Worm (Caenorhabditis elegans) whole organism, L4 larva: ENCODE data around the gene Y43F4A.1.
"Not testable (repeated sequence)": the region's sequence is repeated elsewhere in the genome, so short reads cannot be mapped to it uniquely, and the experiment has no call there.

Experiments used
- F26F4.8 ChIP-seq: fragments of 200-800 bp; sonication (Bioruptor generic); conservative IDR thresholded peaks from 2 replicates; pipeline ENCODE4 v1.3.6; 2022; ENCODE audit warnings: missing genetic modification characterization, missing compliant biosample characterization
- F37D6.2 ChIP-seq: sonication (generic microtip); optimal IDR thresholded peaks from 2 replicates; lab custom pipeline; 2016; ENCODE audit warnings: mild to moderate bottlenecking, missing genetic modification characterization, missing compliant biosample characterization
- F44E2.7 ChIP-seq: fragments of 200-800 bp; sonication (Bioruptor generic); IDR thresholded peaks from 2 replicates; pipeline ENCODE4 v2.1.2; 2022; ENCODE audit warnings: missing genetic modification characterization, missing compliant biosample characterization
- T20F7.1 ChIP-seq: fragments of 200-800 bp; sonication (Bioruptor generic); optimal IDR thresholded peaks from 2 replicates; lab custom pipeline; 2018; ENCODE audit warnings: mild to moderate bottlenecking, missing genetic modification characterization, missing compliant biosample characterization
- T26A8.4 ChIP-seq: fragments of 200-800 bp; sonication (Bioruptor generic); IDR thresholded peaks from 2 replicates; pipeline ENCODE4 v1.3.6; 2022; ENCODE audit warnings: missing genetic modification characterization, missing compliant biosample characterization
- Y5F2A.4 ChIP-seq: fragments of 200-800 bp; sonication (Bioruptor generic); optimal IDR thresholded peaks from 2 replicates; lab custom pipeline; 2018; ENCODE audit warnings: mild to moderate bottlenecking, missing genetic modification characterization, missing compliant biosample characterization
- arid-1 ChIP-seq: fragments of 200-800 bp; sonication (Bioruptor generic); conservative IDR thresholded peaks from 2 replicates; pipeline ENCODE4 v1.3.6; 2022; ENCODE audit warnings: missing genetic modification reagents, missing genetic modification characterization, missing compliant biosample characterization
- ceh-20 ChIP-seq: fragments of 200-800 bp; sonication (Bioruptor generic); IDR thresholded peaks from 2 replicates; pipeline ENCODE4 v1.3.6; 2022; ENCODE audit warnings: missing genetic modification reagents, missing genetic modification characterization, missing compliant biosample characterization
- ceh-44 ChIP-seq: fragments of 200-800 bp; sonication (Bioruptor generic); IDR thresholded peaks from 2 replicates; pipeline ENCODE4 v1.3.6; 2022; ENCODE audit warnings: missing genetic modification reagents, missing genetic modification characterization, missing compliant biosample characterization
- ceh-62 ChIP-seq: sonication (generic microtip); optimal IDR thresholded peaks from 2 replicates; lab custom pipeline; 2017; ENCODE audit warnings: missing biosample characterization, missing genetic modification characterization
- cey-2 ChIP-seq: sonication (generic microtip); optimal IDR thresholded peaks from 3 replicates; lab custom pipeline; 2017; ENCODE audit warnings: missing genetic modification characterization, mild to moderate bottlenecking, missing compliant biosample characterization, antibody characterized with exemption, borderline replicate concordance; ENCODE audit not compliant: insufficient read depth
- ctbp-1 ChIP-seq: fragments of 200-800 bp; sonication (Bioruptor generic); IDR thresholded peaks from 2 replicates; pipeline ENCODE4 v1.3.6; 2022; ENCODE audit warnings: missing genetic modification reagents, missing genetic modification characterization, missing compliant biosample characterization
- daf-8 ChIP-seq: fragments of 200-800 bp; sonication (Bioruptor generic); IDR thresholded peaks from 2 replicates; pipeline ENCODE4 v1.3.6; 2022; ENCODE audit warnings: missing genetic modification characterization, missing compliant biosample characterization
- duxl-1 ChIP-seq: sonication (generic microtip); optimal IDR thresholded peaks from 2 replicates; lab custom pipeline; 2016; ENCODE audit warnings: mild to moderate bottlenecking, missing genetic modification characterization, moderate library complexity, missing compliant biosample characterization; ENCODE audit not compliant: poor library complexity
- dve-1 ChIP-seq: sonication (generic microtip); optimal IDR thresholded peaks from 2 replicates; lab custom pipeline; 2017; ENCODE audit warnings: antibody characterized with exemption, mild to moderate bottlenecking, missing genetic modification characterization, missing compliant biosample characterization; ENCODE audit not compliant: insufficient read depth
- fkh-10 ChIP-seq: fragments of 150-350 bp; optimal IDR thresholded peaks from 2 replicates; lab custom pipeline; 2014; ENCODE audit warnings: missing biosample characterization, missing genetic modification reagents, missing genetic modification characterization
- hlh-11 ChIP-seq: fragments of 200-800 bp; sonication (Bioruptor generic); optimal IDR thresholded peaks from 2 replicates; lab custom pipeline; 2018; ENCODE audit warnings: mild to moderate bottlenecking, missing genetic modification characterization, missing compliant biosample characterization
- lim-7 ChIP-seq: fragments of 200-800 bp; sonication (Bioruptor generic); IDR thresholded peaks from 2 replicates; pipeline ENCODE4 v1.3.6; 2022; ENCODE audit warnings: missing genetic modification characterization, missing compliant biosample characterization
- lin-13 ChIP-seq: fragments of 150-350 bp; optimal IDR thresholded peaks from 2 replicates; lab custom pipeline; 2014; ENCODE audit warnings: missing biosample characterization, missing genetic modification reagents, missing genetic modification characterization
- lin-39 ChIP-seq: fragments of 150-350 bp; optimal IDR thresholded peaks from 2 replicates; lab custom pipeline; 2014; ENCODE audit warnings: missing biosample characterization, missing genetic modification reagents, missing genetic modification characterization
- lir-3 ChIP-seq: sonication (generic microtip); optimal IDR thresholded peaks from 2 replicates; lab custom pipeline; 2016; ENCODE audit warnings: mild to moderate bottlenecking, missing genetic modification characterization, missing compliant biosample characterization
- lsy-2 ChIP-seq, 2 experiments: fragments of 150-350 bp in 1 of 2; sonication (generic microtip) in 1 of 2; optimal IDR thresholded peaks; 2 replicates each; lab custom pipeline; 2014 to 2017; ENCODE audit warnings: missing biosample characterization in 2 of 2, missing genetic modification characterization in 2 of 2
- madf-9 ChIP-seq: fragments of 200-800 bp; sonication (Bioruptor generic); conservative IDR thresholded peaks from 2 replicates; pipeline ENCODE4 v1.3.6; 2022; ENCODE audit warnings: missing genetic modification reagents, missing genetic modification characterization, missing compliant biosample characterization
- mep-1 ChIP-seq: fragments of 150-350 bp; sonication (generic microtip); optimal IDR thresholded peaks from 3 replicates; lab custom pipeline; 2014; ENCODE audit warnings: missing biosample characterization, missing genetic modification characterization
- nhr-102 ChIP-seq: sonication (generic microtip); optimal IDR thresholded peaks from 2 replicates; lab custom pipeline; 2016; ENCODE audit warnings: mild to moderate bottlenecking, missing genetic modification characterization, moderate library complexity, missing compliant biosample characterization
- nhr-25 ChIP-seq: sonication (generic microtip); optimal IDR thresholded peaks from 2 replicates; lab custom pipeline; 2017; ENCODE audit warnings: missing genetic modification characterization, mild to moderate bottlenecking, missing compliant biosample characterization, antibody characterized with exemption, moderate library complexity, borderline replicate concordance; ENCODE audit not compliant: insufficient read depth
- pqm-1 ChIP-seq: sonication (generic microtip); optimal IDR thresholded peaks from 2 replicates; lab custom pipeline; 2017; ENCODE audit warnings: missing biosample characterization, missing genetic modification characterization
- saeg-2 ChIP-seq: fragments of 200-800 bp; sonication (Bioruptor generic); IDR thresholded peaks from 2 replicates; pipeline ENCODE4 v1.3.6; 2022; ENCODE audit warnings: missing genetic modification reagents, missing genetic modification characterization, missing compliant biosample characterization
- set-16 ChIP-seq: fragments of 200-800 bp; sonication (Bioruptor generic); IDR thresholded peaks from 2 replicates; pipeline ENCODE4 v1.3.6; 2022; ENCODE audit warnings: missing genetic modification reagents, missing genetic modification characterization, missing compliant biosample characterization
- snpc-1.2 ChIP-seq: fragments of 200-800 bp; sonication (Bioruptor generic); IDR thresholded peaks from 2 replicates; pipeline ENCODE4 v1.3.6; 2022; ENCODE audit warnings: missing genetic modification reagents, missing genetic modification characterization, missing compliant biosample characterization
- tag-97 ChIP-seq: fragments of 200-800 bp; sonication (Bioruptor generic); IDR thresholded peaks from 2 replicates; pipeline ENCODE4 v1.3.6; 2022; ENCODE audit warnings: missing genetic modification characterization, missing compliant biosample characterization
- unc-39 ChIP-seq: sonication (generic microtip); optimal IDR thresholded peaks from 2 replicates; lab custom pipeline; 2017; ENCODE audit warnings: missing biosample characterization, missing genetic modification characterization
- vab-7 ChIP-seq: fragments of 200-800 bp; sonication (Bioruptor generic); IDR thresholded peaks from 2 replicates; pipeline ENCODE4 v1.3.6; 2022; ENCODE audit warnings: missing genetic modification reagents, missing genetic modification characterization, missing compliant biosample characterization
- zfp-3 ChIP-seq: fragments of 200-800 bp; sonication (Bioruptor generic); conservative IDR thresholded peaks from 2 replicates; pipeline ENCODE4 v1.3.6; 2022; ENCODE audit warnings: missing genetic modification reagents, missing genetic modification characterization, missing compliant biosample characterization
- ztf-7 ChIP-seq: fragments of 150-350 bp; optimal IDR thresholded peaks from 2 replicates; lab custom pipeline; 2014; ENCODE audit warnings: missing biosample characterization, missing genetic modification characterization

Y43F4A.1 gene

ce11 chrIII:13225019-13225418 is 2.1 kb downstream of the Y43F4A.1 start (continued):
- TF ChIP-seq nhr-102 (tag; lab: Kevin White, UChicago) (no peak), cey-2 (tag; lab: Kevin White, UChicago) (no peak), lir-3 (tag; lab: Kevin White, UChicago) (no peak), ceh-62 (tag; lab: Kevin White, UChicago) (no peak), T20F7.1 (GFP tag; lab: Kevin White, UChicago) (no peak), tag-97 (GFP tag; lab: Robert Waterston, UW) (no peak), ztf-7 (tag; lab: Kevin White, UChicago) (no peak), vab-7 (GFP tag; lab: Robert Waterston, UW) (peak; percentile 52), madf-9 (GFP tag; lab: Robert Waterston, UW) (no peak), duxl-1 (tag; lab: Kevin White, UChicago) (peak; percentile 78), F26F4.8 (GFP tag; lab: Robert Waterston, UW) (no peak), lim-7 (GFP tag; lab: Robert Waterston, UW) (peak; percentile 75), hlh-11 (tag; lab: Kevin White, UChicago) (peak; percentile 16), arid-1 (GFP tag; lab: Robert Waterston, UW) (0 out of 2 replicates have a peak, but pooled peaks have one; percentile 15), Y5F2A.4 (GFP tag; lab: Kevin White, UChicago) (peak; percentile 22), lin-13 (GFP tag; lab: Kevin White, UChicago) (peak; percentile 28), ctbp-1 (0 out of 2 replicates have a peak, but pooled peaks have one; percentile 29), nhr-25 (tag; lab: Kevin White, UChicago) (no peak), ceh-44 (GFP tag; lab: Robert Waterston, UW) (no peak), mep-1 (peak; percentile 48), F37D6.2 (tag; lab: Kevin White, UChicago) (no peak), lin-39 (tag; lab: Kevin White, UChicago) (no peak), T26A8.4 (GFP tag; lab: Robert Waterston, UW) (peak; percentile 32; the same call in 1 of the 2 replicates), unc-39 (tag; lab: Kevin White, UChicago) (no peak), lsy-2 (tag; optimal IDR thresholded peaks at IDR 0.05; lab: Kevin White, UChicago) (no peak), F44E2.7 (GFP tag; lab: Robert Waterston, UW) (peak; percentile 22; the same call in 1 of the 2 replicates), daf-8 (no peak), set-16 (GFP tag; lab: Robert Waterston, UW) (peak; percentile 38; the same call in 1 of the 2 replicates), ceh-20 (GFP tag; lab: Robert Waterston, UW) (no peak), dve-1 (tag; lab: Kevin White, UChicago) (no peak), fkh-10 (no peak), snpc-1.2 (GFP tag; lab: Robert Waterston, UW) (no peak), zfp-3 (GFP tag; lab: Robert Waterston, UW) (no peak)

ce11 chrIII:13236199-13236598 is 13.3 kb downstream of the Y43F4A.1 start:
- peak; percentile 72 for TF ChIP-seq set-16 (GFP tag; lab: Robert Waterston, UW)

ce11 chrIII:13245281-13245680 is 22.4 kb downstream of the Y43F4A.1 start, which contains the start of gene Y43F4A.4:
Gene Y43F4A.4, plus strand, starts transcription at chrIII:13245581.
- TF ChIP-seq pqm-1 (tag; lab: Kevin White, UChicago); saeg-2; dve-1 (tag; lab: Kevin White, UChicago): not testable (repeated sequence)
- TF ChIP-seq, all 104 proteins: peak for 0; not testable (repeated sequence) for 104
